Worm (Caenorhabditis elegans): ENCODE data around the gene ZK792.12.

The ZK792.12 gene

ce11 chrIV:11693493-11693892 is at the start of gene ZK792.12:
Gene ZK792.12 (plus strand): TSS chrIV:11693793.
- TF ChIP-seq nfya-1 (tag; optimal IDR thresholded peaks at IDR 0.05) (no peak), dve-1 (tag; optimal IDR thresholded peaks at IDR 0.05) (no peak), mec-3 (tag; optimal IDR thresholded peaks at IDR 0.05; ENCODE audit: borderline replicate concordance) (no peak), ceh-18 (tag; optimal IDR thresholded peaks at IDR 0.05) (no peak), fkh-10 (GFP tag; optimal IDR thresholded peaks at IDR 0.05) (no peak), ceh-45 (GFP tag; IDR thresholded peaks at IDR 0.05) (no peak), unc-3 (GFP tag; conservative IDR thresholded peaks at IDR 0.05) (no peak), unc-3 (tag; optimal IDR thresholded peaks at IDR 0.05) (no peak), ztf-16 (tag; optimal IDR thresholded peaks at IDR 0.05) (no peak), K02D7.2 (tag; optimal IDR thresholded peaks at IDR 0.05) (no peak), hlh-6 (tag; optimal IDR thresholded peaks at IDR 0.05) (no peak)

DNA sequence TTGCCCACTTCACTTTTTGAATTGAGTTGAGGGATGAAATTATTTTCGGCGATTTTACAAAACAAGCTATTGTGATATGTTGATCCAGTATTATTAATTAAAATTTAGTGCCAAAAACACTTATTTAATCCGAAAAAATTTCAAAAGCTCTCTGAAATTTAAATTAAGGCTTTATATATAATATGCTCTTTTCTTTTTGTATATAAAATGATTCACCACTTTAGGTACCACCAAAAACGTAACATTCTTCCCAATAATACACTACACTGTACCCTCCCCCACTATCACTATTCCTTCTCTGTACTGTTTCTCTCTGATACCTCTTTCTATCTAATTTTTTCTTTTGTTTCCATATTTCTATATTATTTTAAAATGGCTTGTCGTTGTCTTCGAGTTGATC is 49.8 kb upstream of the ZK792.12 start, which contains the start of gene prx-2:
Gene prx-2, plus strand, starts transcription at position 301 of the 400 bp plus-strand sequence.
- no peak for TF ChIP-seq eyg-1 (tag; optimal IDR thresholded peaks at IDR 0.05)
- TF ChIP-seq gmeb-2 (tag; optimal IDR thresholded peaks at IDR 0.05): no peak
- no peak for TF ChIP-seq ceh-6 (GFP tag; optimal IDR thresholded peaks at IDR 0.05)
- no peak for TF ChIP-seq ceh-24 (tag; optimal IDR thresholded peaks at IDR 0.05)
- no peak for TF ChIP-seq sox-2 (GFP tag; IDR thresholded peaks at IDR 0.05)

DNA sequence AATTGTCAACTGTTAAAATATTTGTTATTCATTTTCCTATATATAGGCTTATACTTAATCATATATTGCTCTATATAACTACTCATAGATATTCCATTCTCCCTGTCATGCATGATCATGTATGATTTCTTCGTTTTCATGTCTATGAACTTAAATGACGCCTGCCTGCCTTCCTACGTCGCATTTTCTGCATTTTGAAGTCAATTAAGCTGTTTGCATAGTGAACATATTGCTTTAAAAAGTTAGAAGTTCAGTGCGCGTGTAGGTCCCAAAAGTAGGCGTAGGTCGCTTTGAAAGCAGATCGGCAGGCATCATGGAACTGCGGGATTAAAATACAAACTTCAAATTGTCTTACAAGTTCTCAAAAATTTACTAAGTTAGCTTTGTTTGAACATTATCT is 48.9 kb upstream of the ZK792.12 start:
- no peak for TF ChIP-seq elt-2 (tag; optimal IDR thresholded peaks at IDR 0.05)
- no peak for TF ChIP-seq unc-55 (GFP tag; optimal IDR thresholded peaks at IDR 0.05)
- no peak for TF ChIP-seq ztf-16 (tag; optimal IDR thresholded peaks at IDR 0.05)
- TF ChIP-seq hlh-8 (tag; optimal IDR thresholded peaks at IDR 0.05): no peak
- no peak for TF ChIP-seq odd-2 (tag; optimal IDR thresholded peaks at IDR 0.05)
- TF ChIP-seq sox-2 (GFP tag; IDR thresholded peaks at IDR 0.05): no peak
- TF ChIP-seq nhr-11 (tag; optimal IDR thresholded peaks at IDR 0.05): no peak
- TF ChIP-seq zip-5 (tag; optimal IDR thresholded peaks at IDR 0.05): no peak
- TF ChIP-seq gmeb-2 (tag; optimal IDR thresholded peaks at IDR 0.05): no peak
- no peak for TF ChIP-seq unc-3 (GFP tag; conservative IDR thresholded peaks at IDR 0.05)
- TF ChIP-seq unc-3 (tag; optimal IDR thresholded peaks at IDR 0.05): no peak
- no peak for TF ChIP-seq hlh-30 (tag; optimal IDR thresholded peaks at IDR 0.05; ENCODE audit: insufficient read depth)
- no peak for TF ChIP-seq lim-6 (tag; optimal IDR thresholded peaks at IDR 0.05)
- no peak for TF ChIP-seq sdc-2 (tag; optimal IDR thresholded peaks at IDR 0.05)

DNA sequence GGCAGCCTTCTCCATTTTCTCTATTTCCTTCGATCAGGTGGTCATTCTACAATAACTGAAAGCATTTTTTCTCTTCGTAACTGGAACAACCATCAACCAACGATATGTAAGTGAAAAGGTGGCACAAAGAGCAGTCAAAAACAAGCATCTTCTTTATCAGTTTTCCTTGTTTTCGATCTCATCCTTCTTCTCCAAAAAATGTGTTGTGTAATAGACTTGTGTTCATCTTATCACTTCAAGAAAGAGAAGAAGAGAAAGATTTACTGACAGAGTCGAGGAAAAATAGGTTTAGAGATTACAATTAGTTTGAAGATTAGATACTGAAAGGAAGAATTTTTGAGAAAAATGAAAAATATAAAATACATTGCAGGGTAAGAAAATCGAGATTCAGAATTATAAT is 48.2 kb upstream of the ZK792.12 start:
- TF ChIP-seq pqm-1 (tag; optimal IDR thresholded peaks at IDR 0.05) (no peak), elt-2 (tag; optimal IDR thresholded peaks at IDR 0.05) (peak; percentile 17)

DNA sequence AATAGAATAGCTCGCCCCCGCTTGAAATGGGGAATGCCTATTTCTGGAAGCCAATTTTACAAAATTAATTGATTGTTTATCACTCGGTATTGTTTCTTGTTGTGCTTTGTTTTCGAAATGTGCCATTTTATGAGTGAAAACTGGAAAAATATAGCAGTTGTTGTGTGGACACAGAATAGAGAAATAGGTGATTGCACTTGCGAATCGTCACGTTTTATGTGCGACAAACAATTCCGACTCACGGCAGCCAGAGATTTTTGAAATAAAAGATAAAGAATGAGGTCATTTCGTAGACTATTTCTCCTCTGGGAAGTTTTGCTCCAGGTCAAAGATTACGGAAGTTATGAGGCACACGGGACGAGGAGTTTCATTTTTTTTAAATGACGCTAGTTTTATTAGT is 46.7 kb upstream of the ZK792.12 start:
- no peak for TF ChIP-seq ahr-1 (tag; optimal IDR thresholded peaks at IDR 0.05)
- TF ChIP-seq ttx-3 (tag; optimal IDR thresholded peaks at IDR 0.05): no peak
- no peak for TF ChIP-seq pat-9 (tag; optimal IDR thresholded peaks at IDR 0.05)
- TF ChIP-seq rnt-1 (tag; optimal IDR thresholded peaks at IDR 0.05): no peak
- no peak for TF ChIP-seq ets-4 (tag; optimal IDR thresholded peaks at IDR 0.05)
- no peak for TF ChIP-seq ceh-18 (tag; optimal IDR thresholded peaks at IDR 0.05)

DNA sequence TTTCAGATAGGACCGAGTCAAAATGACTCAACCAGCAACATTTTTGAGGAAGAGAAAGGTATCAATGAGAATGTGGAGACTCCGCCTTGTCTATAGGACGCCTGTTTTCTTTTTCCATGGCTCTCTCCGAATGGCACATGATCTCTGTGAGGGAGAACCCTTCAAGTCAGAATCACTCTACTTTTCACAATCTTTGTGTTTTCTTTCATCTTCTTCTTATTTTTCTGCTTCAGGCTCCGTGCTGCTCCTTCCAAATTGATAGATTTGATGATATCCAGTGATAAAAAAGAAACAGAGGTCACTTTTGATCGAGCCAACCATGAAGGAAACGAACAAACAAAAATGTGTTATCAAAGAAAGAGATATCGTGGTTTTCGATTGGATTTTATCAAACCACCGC is 44.6 kb upstream of the ZK792.12 start, which contains the start of gene ZK809.8:
Gene ZK809.8, minus strand, starts transcription at position 34 of the 400 bp plus-strand sequence.
- TF ChIP-seq elt-2 (tag; optimal IDR thresholded peaks at IDR 0.05) (no peak), pha-4 (tag; optimal IDR thresholded peaks at IDR 0.05) (no peak), lim-6 (tag; optimal IDR thresholded peaks at IDR 0.05) (no peak), ceh-18 (tag; optimal IDR thresholded peaks at IDR 0.05) (peak; percentile 51), Y22D7AL.16 (tag; optimal IDR thresholded peaks at IDR 0.05) (no peak), ceh-31 (tag; optimal IDR thresholded peaks at IDR 0.05) (no peak), pha-2 (tag; optimal IDR thresholded peaks at IDR 0.05) (no peak)

Data from whole organism, late embryonic.